Worm (Caenorhabditis elegans): ENCODE results near the gene clhm-1.

ce11 chrII:6830012-6830411, 40.8 kb downstream of the clhm-1 start:
- no peak for TF ChIP-seq mep-1 (tag; optimal IDR thresholded peaks at IDR 0.05)
- TF ChIP-seq cnd-1 (tag; optimal IDR thresholded peaks at IDR 0.05), result no peak
- no peak for TF ChIP-seq flh-1 (GFP tag; optimal IDR thresholded peaks at IDR 0.05)
- no peak for TF ChIP-seq ztf-11 (tag; optimal IDR thresholded peaks at IDR 0.05)
- no peak for TF ChIP-seq ces-1 (GFP tag; optimal IDR thresholded peaks at IDR 0.05)
- TF ChIP-seq nhr-12 (tag; optimal IDR thresholded peaks at IDR 0.05), result no peak
- TF ChIP-seq lsy-2 (tag; optimal IDR thresholded peaks at IDR 0.05), result no peak
- TF ChIP-seq elt-3 (tag; optimal IDR thresholded peaks at IDR 0.05), result no peak
- peak; percentile 32 for TF ChIP-seq unc-62 (GFP tag; optimal IDR thresholded peaks at IDR 0.05)

Data from whole organism, mixed stage, embryonic.